Worm (Caenorhabditis elegans) whole organism, L3 larva: Measurements from ENCODE around the gene tsfm-1.

Source experiments
- ceh-82 ChIP-seq: fragments of 150-350 bp; optimal IDR thresholded peaks from 2 replicates; lab custom pipeline; 2014; ENCODE audit warnings: missing biosample characterization, missing genetic modification characterization
- fkh-10 ChIP-seq: sonication (generic microtip); optimal IDR thresholded peaks from 2 replicates; lab custom pipeline; 2017; ENCODE audit warnings: missing biosample characterization, missing genetic modification reagents, missing genetic modification characterization
- lin-15B ChIP-seq: fragments of 150-350 bp; optimal IDR thresholded peaks from 2 replicates; lab custom pipeline; 2014; ENCODE audit warnings: missing biosample characterization, missing genetic modification characterization
- nhr-237 ChIP-seq: fragments of 150-350 bp; optimal IDR thresholded peaks from 2 replicates; lab custom pipeline; 2014; ENCODE audit warnings: missing biosample characterization, missing genetic modification characterization
- snpc-4 ChIP-seq: fragments of 150-350 bp; optimal IDR thresholded peaks from 2 replicates; lab custom pipeline; 2014; ENCODE audit warnings: missing biosample characterization, missing genetic modification characterization
- unc-39 ChIP-seq: sonication (generic microtip); optimal IDR thresholded peaks from 4 replicates; lab custom pipeline; 2017; ENCODE audit warnings: missing biosample characterization, missing genetic modification characterization

- TF ChIP-seq fkh-10 = no peak
- no peak for TF ChIP-seq nhr-237 (tag; lab: Kevin White, UChicago)
- no peak for TF ChIP-seq unc-39 (tag; lab: Kevin White, UChicago)
- no peak for TF ChIP-seq lin-15B
- TF ChIP-seq snpc-4 (tag; lab: Kevin White, UChicago) = no peak
- no peak for TF ChIP-seq ceh-82 (tag; lab: Kevin White, UChicago)
Measured at ce11 chrV:12294091-12294490, 22.7 kb upstream of the tsfm-1 start.
